Fruit fly (Drosophila melanogaster) whole organism, pupa: ENCODE results near the gene mthl6.

Experiments used
- CG10348 ChIP-seq: fragments of 200-800 bp; sonication (Bioruptor generic); IDR thresholded peaks from 2 replicates; pipeline ENCODE4 v1.3.6; 2022; ENCODE audit warnings: missing biosample characterization, missing genetic modification characterization
- CG12605 ChIP-seq: fragments of 200-800 bp; sonication (Bioruptor generic); IDR thresholded peaks from 2 replicates; pipeline ENCODE4 v1.3.6; 2022; ENCODE audit warnings: missing biosample characterization, missing genetic modification characterization
- CG13204 ChIP-seq: fragments of 200-800 bp; sonication (Bioruptor generic); optimal IDR thresholded peaks from 2 replicates; lab custom pipeline; 2018; ENCODE audit warnings: missing biosample characterization, mild to moderate bottlenecking, missing genetic modification characterization, moderate library complexity
- CG14655 ChIP-seq: fragments of 200-800 bp; sonication (Bioruptor generic); optimal IDR thresholded peaks from 3 replicates; lab custom pipeline; 2017; ENCODE audit warnings: mild to moderate bottlenecking, missing biosample characterization, missing genetic modification reagents, missing genetic modification characterization
- CG15710 ChIP-seq: fragments of 200-800 bp; sonication (Bioruptor generic); optimal IDR thresholded peaks from 2 replicates; lab custom pipeline; 2018; ENCODE audit warnings: missing biosample characterization, mild to moderate bottlenecking, missing genetic modification characterization, moderate library complexity
- CG17806 ChIP-seq: fragments of 200-800 bp; sonication (Bioruptor generic); optimal IDR thresholded peaks from 2 replicates; lab custom pipeline; 2018; ENCODE audit warnings: missing biosample characterization, mild to moderate bottlenecking, missing genetic modification characterization, moderate library complexity
- CG32121 ChIP-seq: fragments of 200-800 bp; sonication (Bioruptor generic); IDR thresholded peaks from 2 replicates; pipeline ENCODE4 v1.3.6; 2022; ENCODE audit warnings: missing biosample characterization, missing genetic modification characterization
- CG34367 ChIP-seq: fragments of 200-800 bp; sonication (Bioruptor generic); optimal IDR thresholded peaks from 2 replicates; lab custom pipeline; 2018; ENCODE audit warnings: missing biosample characterization, mild to moderate bottlenecking, missing genetic modification characterization
- CG4496 ChIP-seq: fragments of 200-800 bp; sonication (Bioruptor generic); IDR thresholded peaks from 3 replicates; pipeline ENCODE4 v1.3.6; 2022; ENCODE audit warnings: missing biosample characterization, missing genetic modification characterization
- CG8159 ChIP-seq: fragments of 200-800 bp; sonication (Bioruptor generic); optimal IDR thresholded peaks from 3 replicates; lab custom pipeline; 2018; ENCODE audit warnings: missing biosample characterization, mild to moderate bottlenecking, missing genetic modification characterization, moderate library complexity
- CG8301 ChIP-seq: fragments of 200-800 bp; sonication (Bioruptor generic); optimal IDR thresholded peaks from 2 replicates; lab custom pipeline; 2018; ENCODE audit warnings: missing biosample characterization, mild to moderate bottlenecking, missing genetic modification characterization
- CG9948 ChIP-seq: fragments of 200-800 bp; sonication (Bioruptor generic); optimal IDR thresholded peaks from 2 replicates; lab custom pipeline; 2018; ENCODE audit warnings: missing biosample characterization, mild to moderate bottlenecking, missing genetic modification characterization, moderate library complexity
- D1 ChIP-seq: fragments of 200-800 bp; sonication (Bioruptor generic); optimal IDR thresholded peaks from 2 replicates; lab custom pipeline; 2018; ENCODE audit warnings: missing biosample characterization, mild to moderate bottlenecking, missing genetic modification characterization, moderate library complexity
- EcR ChIP-seq: fragments of 200-800 bp; sonication (Bioruptor generic); optimal IDR thresholded peaks from 3 replicates; lab custom pipeline; 2019; ENCODE audit warnings: missing biosample characterization, missing genetic modification characterization, mild to moderate bottlenecking, moderate library complexity, missing genetic modification reagents
- Ets98B ChIP-seq: fragments of 200-800 bp; sonication (Bioruptor generic); IDR thresholded peaks from 2 replicates; pipeline ENCODE4 v1.3.6; 2022; ENCODE audit warnings: missing biosample characterization, missing genetic modification characterization
- Pif1A ChIP-seq: fragments of 200-800 bp; sonication (Bioruptor generic); optimal IDR thresholded peaks from 3 replicates; lab custom pipeline; 2016; ENCODE audit warnings: missing biosample characterization, missing genetic modification characterization
- Pif1B ChIP-seq: fragments of 200-800 bp; sonication (Bioruptor generic); optimal IDR thresholded peaks from 3 replicates; lab custom pipeline; 2016; ENCODE audit warnings: missing biosample characterization, missing genetic modification characterization
- Snoo ChIP-seq: fragments of 200-800 bp; sonication (Bioruptor generic); optimal IDR thresholded peaks from 3 replicates; lab custom pipeline; 2017; ENCODE audit warnings: missing biosample characterization, mild to moderate bottlenecking, missing genetic modification characterization, inconsistent platforms
- fd96Ca ChIP-seq: fragments of 200-800 bp; sonication (Bioruptor generic); IDR thresholded peaks from 3 replicates; pipeline ENCODE4 v1.3.6; 2022; ENCODE audit warnings: missing biosample characterization, missing genetic modification characterization
- gl ChIP-seq: fragments of 200-800 bp; sonication (Bioruptor generic); optimal IDR thresholded peaks from 2 replicates; lab custom pipeline; 2018; ENCODE audit warnings: missing biosample characterization, mild to moderate bottlenecking, missing genetic modification characterization
- rn ChIP-seq: fragments of 200-800 bp; sonication (Bioruptor generic); IDR thresholded peaks from 2 replicates; pipeline ENCODE4 v1.3.6; 2022; ENCODE audit warnings: missing biosample characterization, missing genetic modification characterization

The mthl6 gene

dm6 chr3L:7455849-7456248 lies 29.9 kb upstream of the mthl6 start, which contains the start of gene ppk26:
Gene ppk26, plus strand, starts transcription at chr3L:7456149.
- TF ChIP-seq fd96Ca (GFP tag; lab: Robert Waterston, UW) (no peak), Pif1B (no peak), Pif1A (GFP tag; lab: Kevin White, UChicago) (no peak), CG10348 (GFP tag; lab: Robert Waterston, UW) (no peak), Snoo (no peak), CG13204 (GFP tag; lab: Kevin White, UChicago) (no peak), CG17806 (tag; lab: Kevin White, UChicago) (no peak), CG4496 (GFP tag; lab: Robert Waterston, UW) (no peak), CG12605 (GFP tag; lab: Robert Waterston, UW) (no peak), Ets98B (GFP tag; lab: Robert Waterston, UW) (no peak), rn (GFP tag; lab: Robert Waterston, UW) (no peak), CG9948 (tag; lab: Kevin White, UChicago) (no peak), CG15710 (tag; lab: Kevin White, UChicago) (no peak), EcR (GFP tag; lab: Kevin White, UChicago) (no peak)

- TF ChIP-seq CG8159 (no peak), CG9948 (tag; lab: Kevin White, UChicago) (no peak), CG34367 (tag; lab: Kevin White, UChicago) (no peak), CG8301 (tag; lab: Kevin White, UChicago) (no peak), CG32121 (no peak)
- TF ChIP-seq, all 21 proteins: peak for 0
Observed at dm6 chr3L:7465209-7465608, 20.6 kb upstream of the mthl6 start, which contains the start of the genes CG42660, CG42661 and Tsp66A. Gene CG42660, plus strand, starts transcription at chr3L:7465509. Gene CG42661, plus strand, starts transcription at chr3L:7465509. Gene Tsp66A, plus strand, starts transcription at chr3L:7465509.

- TF ChIP-seq CG4496 (GFP tag; lab: Robert Waterston, UW) (no peak), rn (GFP tag; lab: Robert Waterston, UW) (no peak), CG13204 (GFP tag; lab: Kevin White, UChicago) (no peak), CG8301 (tag; lab: Kevin White, UChicago) (no peak), fd96Ca (GFP tag; lab: Robert Waterston, UW) (no peak), CG32121 (no peak), CG10348 (GFP tag; lab: Robert Waterston, UW) (no peak)
Observed at dm6 chr3L:7470202-7470601, 15.6 kb upstream of the mthl6 start, which contains the start of gene CG8543. Gene CG8543, minus strand, starts transcription at chr3L:7470302.

DNA sequence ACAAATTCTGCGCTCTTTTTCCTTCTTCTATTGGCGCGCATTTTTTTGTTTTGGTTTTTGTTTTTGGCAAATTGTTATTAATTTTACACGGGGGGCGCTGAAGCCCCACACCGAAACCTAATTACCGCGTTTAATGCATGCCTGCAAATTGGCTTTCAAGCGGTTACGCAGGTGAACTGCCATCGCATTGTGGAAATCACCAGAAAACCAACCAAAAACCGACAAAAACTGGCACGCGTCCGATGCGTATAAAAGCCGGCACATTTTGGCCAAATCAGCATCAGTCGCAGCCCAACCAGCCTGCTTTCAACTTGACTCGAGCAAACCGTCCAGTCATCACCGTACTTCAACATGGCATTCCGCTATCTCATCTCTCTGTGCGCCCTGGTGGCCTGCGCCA lies 14.5 kb upstream of the mthl6 start, which contains the start of gene CG8541:
CG8541 (plus strand) TSS at position 301 of the 400 bp plus-strand sequence.
- TF ChIP-seq CG12605 (GFP tag; lab: Robert Waterston, UW) (no peak), gl (no peak), Ets98B (GFP tag; lab: Robert Waterston, UW) (no peak), Pif1A (GFP tag; lab: Kevin White, UChicago) (no peak), D1 (tag; lab: Kevin White, UChicago) (no peak), CG32121 (no peak), Snoo (no peak), CG8159 (no peak), CG13204 (GFP tag; lab: Kevin White, UChicago) (no peak), CG34367 (tag; lab: Kevin White, UChicago) (no peak), Pif1B (no peak), CG10348 (GFP tag; lab: Robert Waterston, UW) (no peak)

DNA sequence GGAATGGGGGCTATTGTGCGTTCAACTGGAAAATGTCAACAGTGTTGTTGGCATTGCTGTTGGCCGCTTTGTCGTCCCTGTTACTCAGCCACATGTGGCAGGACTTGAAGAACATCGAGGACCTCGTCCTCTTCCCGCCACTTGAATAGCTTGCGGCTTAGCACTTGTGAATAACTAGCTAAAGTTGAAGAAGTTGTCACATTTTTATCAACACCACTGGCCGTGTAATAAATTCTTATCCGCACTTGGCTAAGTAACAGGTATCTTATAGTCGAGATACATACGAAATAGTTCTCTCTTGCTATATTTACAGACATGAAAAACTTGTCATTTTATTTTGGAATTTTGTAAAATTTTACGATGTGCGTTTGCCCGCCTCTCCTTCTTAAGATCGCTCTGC lies 10.5 kb upstream of the mthl6 start, which contains the start of gene CG43292:
CG43292 (plus strand) TSS at position 301 of the 400 bp plus-strand sequence.
- TF ChIP-seq CG14655 (GFP tag; lab: Kevin White, UChicago) (no peak), CG17806 (tag; lab: Kevin White, UChicago) (no peak), Ets98B (GFP tag; lab: Robert Waterston, UW) (no peak), EcR (GFP tag; lab: Kevin White, UChicago) (no peak), CG8301 (tag; lab: Kevin White, UChicago) (no peak), CG34367 (tag; lab: Kevin White, UChicago) (no peak), D1 (tag; lab: Kevin White, UChicago) (no peak), fd96Ca (GFP tag; lab: Robert Waterston, UW) (no peak), CG4496 (GFP tag; lab: Robert Waterston, UW) (no peak), gl (no peak), Pif1B (no peak), rn (GFP tag; lab: Robert Waterston, UW) (no peak), CG12605 (GFP tag; lab: Robert Waterston, UW) (no peak), CG8159 (no peak), Snoo (no peak)

- TF ChIP-seq CG12605 (GFP tag; lab: Robert Waterston, UW) = no peak
- no peak for TF ChIP-seq CG15710 (tag; lab: Kevin White, UChicago)
- TF ChIP-seq rn (GFP tag; lab: Robert Waterston, UW) = no peak
- TF ChIP-seq CG32121 = no peak
- TF ChIP-seq gl = no peak
- TF ChIP-seq Pif1B = no peak
- TF ChIP-seq CG4496 (GFP tag; lab: Robert Waterston, UW) = no peak
- TF ChIP-seq CG8301 (tag; lab: Kevin White, UChicago) = no peak
- no peak for TF ChIP-seq CG10348 (GFP tag; lab: Robert Waterston, UW)
- TF ChIP-seq EcR (GFP tag; lab: Kevin White, UChicago) = no peak
- TF ChIP-seq CG9948 (tag; lab: Kevin White, UChicago) = no peak
Observed at dm6 chr3L:7491564-7491963, 5.8 kb downstream of the mthl6 start, which contains the start of gene Cyp316a1. Gene Cyp316a1, plus strand, starts transcription at chr3L:7491864.
